Worm (Caenorhabditis elegans) whole organism, L4 larva: ENCODE results near the gene Y44A6D.6.

Experiments
- D1046.2 ChIP-seq: fragments of 200-800 bp; sonication (Bioruptor generic); IDR thresholded peaks from 2 replicates; pipeline ENCODE4 v1.3.6; 2022; ENCODE audit warnings: missing genetic modification characterization, missing compliant biosample characterization
- F10B5.3 ChIP-seq: sonication (generic microtip); optimal IDR thresholded peaks from 2 replicates; lab custom pipeline; 2016; ENCODE audit warnings: mild to moderate bottlenecking, missing genetic modification characterization, missing compliant biosample characterization
- F37D6.2 ChIP-seq: sonication (generic microtip); optimal IDR thresholded peaks from 2 replicates; lab custom pipeline; 2016; ENCODE audit warnings: mild to moderate bottlenecking, missing genetic modification characterization, missing compliant biosample characterization
- F44E2.7 ChIP-seq: fragments of 200-800 bp; sonication (Bioruptor generic); IDR thresholded peaks from 2 replicates; pipeline ENCODE4 v2.1.2; 2022; ENCODE audit warnings: missing genetic modification characterization, missing compliant biosample characterization
- R02D3.7 ChIP-seq: fragments of 150-350 bp; sonication (generic microtip); optimal IDR thresholded peaks from 3 replicates; lab custom pipeline; 2014; ENCODE audit warnings: missing biosample characterization, missing genetic modification characterization
- Y48G9A.11 ChIP-seq: fragments of 200-800 bp; sonication (Bioruptor generic); IDR thresholded peaks from 2 replicates; pipeline ENCODE4 v1.3.6; 2022; ENCODE audit warnings: missing genetic modification reagents, missing genetic modification characterization, missing compliant biosample characterization
- Y5F2A.4 ChIP-seq: fragments of 200-800 bp; sonication (Bioruptor generic); optimal IDR thresholded peaks from 2 replicates; lab custom pipeline; 2018; ENCODE audit warnings: mild to moderate bottlenecking, missing genetic modification characterization, missing compliant biosample characterization
- ZK337.2 ChIP-seq: fragments of 200-800 bp; sonication (Bioruptor generic); IDR thresholded peaks from 2 replicates; pipeline ENCODE4 v1.3.6; 2022; ENCODE audit warnings: missing genetic modification reagents, missing genetic modification characterization, missing compliant biosample characterization
- aha-1 ChIP-seq: fragments of 150-350 bp; peaks from one replicate; lab custom pipeline; 2014; ENCODE audit warnings: missing biosample characterization, missing genetic modification characterization
- ceh-44 ChIP-seq: fragments of 200-800 bp; sonication (Bioruptor generic); IDR thresholded peaks from 2 replicates; pipeline ENCODE4 v1.3.6; 2022; ENCODE audit warnings: missing genetic modification reagents, missing genetic modification characterization, missing compliant biosample characterization
- ceh-62 ChIP-seq: sonication (generic microtip); optimal IDR thresholded peaks from 2 replicates; lab custom pipeline; 2017; ENCODE audit warnings: missing biosample characterization, missing genetic modification characterization
- ceh-82 ChIP-seq: sonication (generic microtip); optimal IDR thresholded peaks from 2 replicates; lab custom pipeline; 2017; ENCODE audit warnings: missing biosample characterization, missing genetic modification characterization
- daf-12 ChIP-seq: fragments of 150-350 bp; optimal IDR thresholded peaks from 2 replicates; lab custom pipeline; 2014; ENCODE audit warnings: missing biosample characterization, missing genetic modification reagents, missing genetic modification characterization
- daf-16 ChIP-seq, 3 experiments: sonication (generic microtip); optimal IDR thresholded peaks; 2 replicates each; lab custom pipeline; 2016 to 2017; ENCODE audit warnings: missing genetic modification characterization in 3 of 3, missing genetic modification reagents in 3 of 3, mild to moderate bottlenecking in 2 of 3, missing compliant biosample characterization in 2 of 3, missing biosample characterization in 1 of 3, moderate library complexity in 1 of 3
- dmd-9 ChIP-seq: fragments of 200-800 bp; sonication (Bioruptor generic); IDR thresholded peaks from 2 replicates; pipeline ENCODE4 v1.3.6; 2022; ENCODE audit warnings: missing genetic modification reagents, missing genetic modification characterization, missing compliant biosample characterization
- dpl-1 ChIP-seq: fragments of 150-350 bp; optimal IDR thresholded peaks from 2 replicates; lab custom pipeline; 2014; ENCODE audit warnings: missing biosample characterization, missing genetic modification reagents, missing genetic modification characterization
- duxl-1 ChIP-seq: sonication (generic microtip); optimal IDR thresholded peaks from 2 replicates; lab custom pipeline; 2016; ENCODE audit warnings: mild to moderate bottlenecking, missing genetic modification characterization, moderate library complexity, missing compliant biosample characterization; ENCODE audit not compliant: poor library complexity
- dve-1 ChIP-seq: sonication (generic microtip); optimal IDR thresholded peaks from 2 replicates; lab custom pipeline; 2017; ENCODE audit warnings: antibody characterized with exemption, mild to moderate bottlenecking, missing genetic modification characterization, missing compliant biosample characterization; ENCODE audit not compliant: insufficient read depth
- egl-43 ChIP-seq: fragments of 200-800 bp; sonication (Bioruptor generic); IDR thresholded peaks from 2 replicates; pipeline ENCODE4 v1.3.6; 2022; ENCODE audit warnings: missing genetic modification reagents, missing genetic modification characterization, missing compliant biosample characterization
- fos-1 ChIP-seq: fragments of 150-350 bp; optimal IDR thresholded peaks from 2 replicates; lab custom pipeline; 2014; ENCODE audit warnings: missing biosample characterization, missing genetic modification characterization
- hif-1 ChIP-seq, 2 experiments: sonication (generic microtip); optimal IDR thresholded peaks; 2 replicates each; lab custom pipeline; 2016 to 2017; ENCODE audit warnings: missing compliant biosample characterization in 2 of 2, missing genetic modification characterization in 2 of 2, missing genetic modification reagents in 2 of 2, missing genotype in 2 of 2, mild to moderate bottlenecking in 1 of 2
- hlh-11 ChIP-seq: fragments of 200-800 bp; sonication (Bioruptor generic); optimal IDR thresholded peaks from 2 replicates; lab custom pipeline; 2018; ENCODE audit warnings: mild to moderate bottlenecking, missing genetic modification characterization, missing compliant biosample characterization
- hlh-30 ChIP-seq: sonication (generic microtip); optimal IDR thresholded peaks from 2 replicates; lab custom pipeline; 2017; ENCODE audit warnings: antibody characterized with exemption, mild to moderate bottlenecking, missing genetic modification characterization, missing compliant biosample characterization; ENCODE audit not compliant: insufficient read depth
- lin-1 ChIP-seq: fragments of 200-800 bp; sonication (Bioruptor generic); IDR thresholded peaks from 2 replicates; pipeline ENCODE4 v1.3.6; 2022; ENCODE audit warnings: missing genetic modification reagents, missing genetic modification characterization, missing compliant biosample characterization
- lin-39 ChIP-seq: fragments of 150-350 bp; optimal IDR thresholded peaks from 2 replicates; lab custom pipeline; 2014; ENCODE audit warnings: missing biosample characterization, missing genetic modification reagents, missing genetic modification characterization
- lir-3 ChIP-seq: sonication (generic microtip); optimal IDR thresholded peaks from 2 replicates; lab custom pipeline; 2016; ENCODE audit warnings: mild to moderate bottlenecking, missing genetic modification characterization, missing compliant biosample characterization
- mdl-1 ChIP-seq, 2 experiments: fragments of 150-350 bp in 1 of 2; sonication (generic microtip) in 1 of 2; optimal IDR thresholded peaks; 2 replicates each; lab custom pipeline; 2014 to 2017; ENCODE audit warnings: missing biosample characterization in 2 of 2, missing genetic modification characterization in 2 of 2
- mxl-2 ChIP-seq: fragments of 200-800 bp; sonication (Bioruptor generic); conservative IDR thresholded peaks from 2 replicates; pipeline ENCODE4 v1.3.6; 2022; ENCODE audit warnings: missing genetic modification reagents, missing genetic modification characterization, missing compliant biosample characterization
- mxl-3 ChIP-seq: fragments of 200-800 bp; sonication (Bioruptor generic); optimal IDR thresholded peaks from 2 replicates; lab custom pipeline; 2018; ENCODE audit warnings: mild to moderate bottlenecking, missing genetic modification characterization, missing compliant biosample characterization
- nhr-10 ChIP-seq: fragments of 150-350 bp; optimal IDR thresholded peaks from 2 replicates; lab custom pipeline; 2014; ENCODE audit warnings: missing biosample characterization, missing genetic modification characterization
- nhr-11 ChIP-seq: fragments of 150-350 bp; optimal IDR thresholded peaks from 2 replicates; lab custom pipeline; 2014; ENCODE audit warnings: missing biosample characterization, missing genetic modification characterization
- nhr-111 ChIP-seq: fragments of 200-800 bp; sonication (Bioruptor generic); optimal IDR thresholded peaks from 2 replicates; lab custom pipeline; 2018; ENCODE audit warnings: mild to moderate bottlenecking, missing genetic modification characterization, missing compliant biosample characterization
- nhr-237 ChIP-seq: sonication (generic microtip); optimal IDR thresholded peaks from 2 replicates; lab custom pipeline; 2017; ENCODE audit warnings: missing biosample characterization, missing genetic modification characterization
- nhr-28 ChIP-seq: fragments of 150-350 bp; optimal IDR thresholded peaks from 2 replicates; lab custom pipeline; 2014; ENCODE audit warnings: missing biosample characterization, missing genetic modification characterization
- nhr-77 ChIP-seq: fragments of 150-350 bp; optimal IDR thresholded peaks from 2 replicates; lab custom pipeline; 2014; ENCODE audit warnings: missing biosample characterization, missing genetic modification characterization
- pha-4 ChIP-seq, 2 experiments: fragments of 150-350 bp in 1 of 2; fragments of 200-800 bp in 1 of 2; sonication (Bioruptor generic) in 1 of 2; IDR thresholded peaks in 1 of 2; optimal IDR thresholded peaks in 1 of 2; 2 replicates each; pipeline versions ENCODE4 v1.3.6 to Lab custom; 2014 to 2022; ENCODE audit warnings: missing genetic modification characterization in 2 of 2, missing genetic modification reagents in 2 of 2, missing biosample characterization in 1 of 2, missing compliant biosample characterization in 1 of 2
- pqm-1 ChIP-seq: sonication (generic microtip); optimal IDR thresholded peaks from 2 replicates; lab custom pipeline; 2017; ENCODE audit warnings: missing biosample characterization, missing genetic modification characterization
- rbr-2 ChIP-seq: sonication (generic microtip); optimal IDR thresholded peaks from 2 replicates; lab custom pipeline; 2016; ENCODE audit warnings: missing genotype, missing genetic modification characterization, missing compliant biosample characterization
- saeg-2 ChIP-seq: fragments of 200-800 bp; sonication (Bioruptor generic); IDR thresholded peaks from 2 replicates; pipeline ENCODE4 v1.3.6; 2022; ENCODE audit warnings: missing genetic modification reagents, missing genetic modification characterization, missing compliant biosample characterization
- spr-3 ChIP-seq: fragments of 200-800 bp; sonication (Bioruptor generic); optimal IDR thresholded peaks from 2 replicates; lab custom pipeline; 2018; ENCODE audit warnings: mild to moderate bottlenecking, missing genetic modification characterization, missing compliant biosample characterization
- tag-97 ChIP-seq: fragments of 200-800 bp; sonication (Bioruptor generic); IDR thresholded peaks from 2 replicates; pipeline ENCODE4 v1.3.6; 2022; ENCODE audit warnings: missing genetic modification characterization, missing compliant biosample characterization
- zag-1 ChIP-seq: fragments of 150-350 bp; optimal IDR thresholded peaks from 2 replicates; lab custom pipeline; 2014; ENCODE audit warnings: missing biosample characterization, missing genetic modification characterization
- zfp-2 ChIP-seq: sonication (generic microtip); optimal IDR thresholded peaks from 2 replicates; lab custom pipeline; 2016; ENCODE audit warnings: mild to moderate bottlenecking, missing genetic modification characterization, missing compliant biosample characterization
- zfp-3 ChIP-seq: fragments of 200-800 bp; sonication (Bioruptor generic); conservative IDR thresholded peaks from 2 replicates; pipeline ENCODE4 v1.3.6; 2022; ENCODE audit warnings: missing genetic modification reagents, missing genetic modification characterization, missing compliant biosample characterization
- zip-11 ChIP-seq: fragments of 200-800 bp; sonication (Bioruptor generic); IDR thresholded peaks from 2 replicates; pipeline ENCODE4 v1.3.6; 2022; ENCODE audit warnings: missing genetic modification characterization, missing compliant biosample characterization
- ztf-7 ChIP-seq: fragments of 150-350 bp; optimal IDR thresholded peaks from 2 replicates; lab custom pipeline; 2014; ENCODE audit warnings: missing biosample characterization, missing genetic modification characterization

Gene Y44A6D.6

DNA sequence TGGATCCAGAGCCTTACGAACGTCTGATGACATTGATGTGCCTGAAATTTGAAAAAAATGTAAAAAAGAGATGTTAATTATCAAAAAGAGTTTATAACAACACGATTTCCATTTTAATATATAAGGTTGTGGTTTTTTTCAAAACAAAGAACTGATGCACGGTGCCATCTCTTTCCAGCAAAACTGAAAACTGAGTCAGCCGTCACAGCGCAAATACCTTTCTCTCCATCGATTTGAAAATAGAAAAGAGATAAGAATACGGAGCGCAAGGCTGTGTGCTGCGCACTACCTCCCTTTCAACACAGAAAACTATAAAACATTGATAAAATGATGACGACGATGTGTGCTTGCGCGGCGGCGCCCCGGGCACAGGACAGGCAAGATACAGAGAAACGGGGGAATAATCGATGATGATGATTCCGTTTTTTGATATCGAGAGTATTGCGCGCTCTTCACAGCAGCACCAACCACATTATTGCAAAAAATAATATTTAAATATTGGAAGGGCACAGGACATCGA lies 14.7 kb upstream of the Y44A6D.6 start, which contains the start of gene Y44A6D.3:
Y44A6D.3 (minus strand) TSS at position 51 of the 520 bp plus-strand sequence.
- TF ChIP-seq hlh-11: peak; percentile 66
- TF ChIP-seq tag-97: no peak
- TF ChIP-seq nhr-28: peak; percentile 36
- no peak for TF ChIP-seq F10B5.3 (tag; lab: Kevin White, UChicago)
- peak; percentile 66 for TF ChIP-seq dve-1 (tag; lab: Kevin White, UChicago)
- TF ChIP-seq ceh-44 (GFP tag; lab: Robert Waterston, UW): 0 out of 2 replicates have a peak, but pooled peaks have one; percentile 39
- no peak for TF ChIP-seq pha-4 (GFP tag; IDR thresholded peaks at IDR 0.05; lab: Robert Waterston, UW)
- no peak for TF ChIP-seq pha-4 (tag; optimal IDR thresholded peaks at IDR 0.05; lab: Kevin White, UChicago)
- peak; percentile 3 for TF ChIP-seq hlh-30 (tag; lab: Kevin White, UChicago)
- TF ChIP-seq daf-16 (GFP tag; optimal IDR thresholded peaks at IDR 0.05; lab: Kevin White, UChicago): no peak
- TF ChIP-seq daf-16 (tag; optimal IDR thresholded peaks at IDR 0.05; lab: Kevin White, UChicago): peak; percentile 12
- peak; percentile 7 for TF ChIP-seq aha-1 (tag; lab: Kevin White, UChicago)
- peak; percentile 5 for TF ChIP-seq pqm-1 (tag; lab: Kevin White, UChicago)

DNA sequence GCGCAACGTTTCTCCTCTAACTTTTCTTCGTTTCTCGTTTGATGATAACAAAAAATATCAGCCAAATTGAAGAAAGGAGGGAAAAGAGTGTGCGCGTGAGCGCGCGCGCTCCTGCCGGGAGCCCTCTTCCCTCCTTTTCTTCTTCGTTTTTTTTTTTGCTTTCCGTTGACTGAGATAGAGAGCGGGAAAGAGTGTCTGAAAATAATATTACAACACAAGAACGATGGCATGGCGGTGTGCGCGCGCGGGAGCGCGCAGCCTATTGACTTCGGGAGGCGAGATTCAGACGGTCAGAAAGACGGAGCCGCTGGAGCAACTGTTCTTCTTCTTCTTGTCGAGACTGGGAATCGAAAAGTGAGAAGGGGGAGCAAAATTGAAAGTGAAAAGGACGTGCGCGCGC lies 13.4 kb upstream of the Y44A6D.6 start:
- TF ChIP-seq F10B5.3 (tag; lab: Kevin White, UChicago) (no peak), daf-12 (tag; lab: Kevin White, UChicago) (no peak), zfp-3 (GFP tag; lab: Robert Waterston, UW) (no peak), ceh-62 (tag; lab: Kevin White, UChicago) (no peak), D1046.2 (no peak), F44E2.7 (GFP tag; lab: Robert Waterston, UW) (no peak), R02D3.7 (no peak), aha-1 (tag; lab: Kevin White, UChicago) (peak; percentile 22), hlh-30 (tag; lab: Kevin White, UChicago) (peak; percentile 71), zfp-2 (tag; lab: Kevin White, UChicago) (no peak), dve-1 (tag; lab: Kevin White, UChicago) (peak; percentile 78), spr-3 (GFP tag; lab: Kevin White, UChicago) (no peak), nhr-10 (no peak), rbr-2 (tag; lab: Kevin White, UChicago) (peak; percentile 9), nhr-111 (GFP tag; lab: Kevin White, UChicago) (no peak), ceh-82 (tag; lab: Kevin White, UChicago) (no peak), ztf-7 (tag; lab: Kevin White, UChicago) (no peak), pha-4 (GFP tag; IDR thresholded peaks at IDR 0.05; lab: Robert Waterston, UW) (peak; percentile 48; the same call in 1 of the 2 replicates), pha-4 (tag; optimal IDR thresholded peaks at IDR 0.05; lab: Kevin White, UChicago) (no peak), nhr-77 (tag; lab: Kevin White, UChicago) (peak; percentile 10), zip-11 (no peak), nhr-11 (tag; lab: Kevin White, UChicago) (peak; percentile 59), hif-1 (tag; optimal IDR thresholded peaks at IDR 0.05; lab: Kevin White, UChicago) (peak in 1 of 2 experiments; percentile 73), F37D6.2 (no peak), saeg-2 (GFP tag; lab: Robert Waterston, UW) (no peak), dmd-9 (GFP tag; lab: Robert Waterston, UW) (no peak), nhr-28 (peak; percentile 19), fos-1 (tag; lab: Kevin White, UChicago) (no peak), zag-1 (tag; lab: Kevin White, UChicago) (no peak), duxl-1 (tag; lab: Kevin White, UChicago) (no peak), Y48G9A.11 (GFP tag; lab: Robert Waterston, UW) (no peak), ceh-44 (GFP tag; lab: Robert Waterston, UW) (no peak), mxl-2 (no peak), lin-39 (no peak), ZK337.2 (GFP tag; lab: Robert Waterston, UW) (no peak), egl-43 (GFP tag; lab: Robert Waterston, UW) (0 out of 2 replicates have a peak, but pooled peaks have one; percentile 53), dpl-1 (GFP tag; lab: Kevin White, UChicago) (no peak), lin-1 (GFP tag; lab: Robert Waterston, UW) (0 out of 2 replicates have a peak, but pooled peaks have one; percentile 29), nhr-237 (tag; lab: Kevin White, UChicago) (no peak), mxl-3 (GFP tag; lab: Kevin White, UChicago) (no peak), mdl-1 (tag; optimal IDR thresholded peaks at IDR 0.05; lab: Kevin White, UChicago) (no peak), lir-3 (no peak), Y5F2A.4 (no peak), tag-97 (no peak)
